Fruit fly (Drosophila melanogaster): ENCODE results near the gene RpL34b.

RpL34b gene

dm6 chr3R:9401127-9401603, at the start of gene RpL34b, which contains the start of gene CG8132:
TSS of gene RpL34b (minus strand) at chr3R:9401226.
TSS of gene CG8132 (plus strand) at chr3R:9401495.
- no peak for TF ChIP-seq h (optimal IDR thresholded peaks at IDR 0.05)
- no peak for TF ChIP-seq Sin3A (optimal IDR thresholded peaks at IDR 0.05)
- TF ChIP-seq psq (optimal IDR thresholded peaks at IDR 0.05) = no peak
- TF ChIP-seq ttk (optimal IDR thresholded peaks at IDR 0.05) = no peak
- TF ChIP-seq insv (optimal IDR thresholded peaks at IDR 0.05) = no peak
- no peak for TF ChIP-seq Myc (optimal IDR thresholded peaks at IDR 0.05)

- TF ChIP-seq Sin3A (optimal IDR thresholded peaks at IDR 0.05) (no peak), Myc (optimal IDR thresholded peaks at IDR 0.05) (no peak), insv (optimal IDR thresholded peaks at IDR 0.05) (no peak), h (optimal IDR thresholded peaks at IDR 0.05) (no peak), psq (optimal IDR thresholded peaks at IDR 0.05) (no peak), ttk (optimal IDR thresholded peaks at IDR 0.05) (no peak)
Observed at dm6 chr3R:9450672-9451071, 49.6 kb upstream of the RpL34b start.

DNA sequence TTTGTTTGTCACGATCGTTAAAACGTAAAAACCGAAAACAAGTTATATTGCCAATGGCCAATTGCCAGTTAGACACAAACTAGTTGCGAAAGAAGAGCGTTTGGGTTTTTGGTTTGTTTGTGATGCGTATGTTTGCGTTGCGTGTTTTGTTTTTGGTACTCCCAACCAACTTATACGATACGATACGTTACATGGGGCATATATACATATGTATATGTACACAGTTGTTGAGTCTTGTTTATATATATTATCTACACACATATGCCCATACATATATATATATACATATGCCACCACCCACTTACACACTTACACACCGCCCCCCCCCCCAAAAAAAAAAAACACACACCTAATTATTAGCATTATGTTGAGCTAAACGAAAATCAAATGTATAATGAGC, 47.3 kb upstream of the RpL34b start:
- TF ChIP-seq ttk (optimal IDR thresholded peaks at IDR 0.05) (no peak), Myc (optimal IDR thresholded peaks at IDR 0.05) (no peak), Sin3A (optimal IDR thresholded peaks at IDR 0.05) (no peak), psq (optimal IDR thresholded peaks at IDR 0.05) (no peak), insv (optimal IDR thresholded peaks at IDR 0.05) (no peak), h (optimal IDR thresholded peaks at IDR 0.05) (no peak)

dm6 chr3R:9441996-9442395, 41.0 kb upstream of the RpL34b start:
- TF ChIP-seq ttk (optimal IDR thresholded peaks at IDR 0.05) = no peak
- TF ChIP-seq psq (optimal IDR thresholded peaks at IDR 0.05) = no peak
- no peak for TF ChIP-seq Sin3A (optimal IDR thresholded peaks at IDR 0.05)
- TF ChIP-seq insv (optimal IDR thresholded peaks at IDR 0.05) = no peak
- TF ChIP-seq h (optimal IDR thresholded peaks at IDR 0.05) = no peak
- no peak for TF ChIP-seq Myc (optimal IDR thresholded peaks at IDR 0.05)

dm6 chr3R:9441134-9441533, 40.1 kb upstream of the RpL34b start:
- TF ChIP-seq Sin3A (optimal IDR thresholded peaks at IDR 0.05) = no peak
- TF ChIP-seq psq (optimal IDR thresholded peaks at IDR 0.05) = no peak
- TF ChIP-seq Myc (optimal IDR thresholded peaks at IDR 0.05) = no peak

- TF ChIP-seq Sin3A (optimal IDR thresholded peaks at IDR 0.05) (no peak), psq (optimal IDR thresholded peaks at IDR 0.05) (no peak), insv (optimal IDR thresholded peaks at IDR 0.05) (no peak), Myc (optimal IDR thresholded peaks at IDR 0.05) (no peak), h (optimal IDR thresholded peaks at IDR 0.05) (no peak), ttk (optimal IDR thresholded peaks at IDR 0.05) (no peak)
Observed at dm6 chr3R:9437618-9438017, 36.6 kb upstream of the RpL34b start.

- no peak for TF ChIP-seq insv (optimal IDR thresholded peaks at IDR 0.05)
- no peak for TF ChIP-seq psq (optimal IDR thresholded peaks at IDR 0.05)
- no peak for TF ChIP-seq ttk (optimal IDR thresholded peaks at IDR 0.05)
- TF ChIP-seq h (optimal IDR thresholded peaks at IDR 0.05) = no peak
- TF ChIP-seq Myc (optimal IDR thresholded peaks at IDR 0.05) = no peak
- TF ChIP-seq Sin3A (optimal IDR thresholded peaks at IDR 0.05) = no peak
Observed at dm6 chr3R:9436358-9436972, 35.4 kb upstream of the RpL34b start.

dm6 chr3R:9435898-9436297, 34.9 kb upstream of the RpL34b start:
- no peak for TF ChIP-seq Sin3A (optimal IDR thresholded peaks at IDR 0.05)
- no peak for TF ChIP-seq psq (optimal IDR thresholded peaks at IDR 0.05)
- no peak for TF ChIP-seq insv (optimal IDR thresholded peaks at IDR 0.05)
- TF ChIP-seq ttk (optimal IDR thresholded peaks at IDR 0.05) = no peak
- no peak for TF ChIP-seq Myc (optimal IDR thresholded peaks at IDR 0.05)
- TF ChIP-seq h (optimal IDR thresholded peaks at IDR 0.05) = no peak

dm6 chr3R:9434543-9435407, 33.7 kb upstream of the RpL34b start:
- TF ChIP-seq Myc (optimal IDR thresholded peaks at IDR 0.05) (no peak), h (optimal IDR thresholded peaks at IDR 0.05) (no peak), psq (optimal IDR thresholded peaks at IDR 0.05) (no peak), insv (optimal IDR thresholded peaks at IDR 0.05) (no peak), Sin3A (optimal IDR thresholded peaks at IDR 0.05) (no peak), ttk (optimal IDR thresholded peaks at IDR 0.05) (no peak)

dm6 chr3R:9433774-9434173, 32.7 kb upstream of the RpL34b start:
- TF ChIP-seq insv (optimal IDR thresholded peaks at IDR 0.05) (no peak), Myc (optimal IDR thresholded peaks at IDR 0.05) (no peak), h (optimal IDR thresholded peaks at IDR 0.05) (no peak), psq (optimal IDR thresholded peaks at IDR 0.05) (no peak), Sin3A (optimal IDR thresholded peaks at IDR 0.05) (no peak), ttk (optimal IDR thresholded peaks at IDR 0.05) (no peak)

- TF ChIP-seq psq (optimal IDR thresholded peaks at IDR 0.05) (no peak), h (optimal IDR thresholded peaks at IDR 0.05) (no peak), insv (optimal IDR thresholded peaks at IDR 0.05) (no peak)
Observed at dm6 chr3R:9433270-9433669, 32.2 kb upstream of the RpL34b start.
